Fruit fly (Drosophila melanogaster) whole organism, adult: ENCODE results near the gene CG14450.
"Not testable (repeated sequence)": the region's sequence is repeated elsewhere in the genome, so short reads cannot be mapped to it uniquely, and the experiment has no call there.

ENCODE experiments used
- CG11617 ChIP-seq: fragments of 200-800 bp; sonication (Bioruptor generic); optimal IDR thresholded peaks from 2 replicates; lab custom pipeline; 2017; ENCODE audit warnings: mild to moderate bottlenecking, missing biosample characterization, missing genetic modification reagents, missing genetic modification characterization
- CG12768 ChIP-seq: fragments of 200-800 bp; sonication (Bioruptor generic); optimal IDR thresholded peaks from 2 replicates; lab custom pipeline; 2017; ENCODE audit warnings: missing biosample characterization, missing genetic modification characterization, mild to moderate bottlenecking, moderate library complexity, missing genetic modification reagents
- CG14711 ChIP-seq: fragments of 200-800 bp; sonication (Bioruptor generic); optimal IDR thresholded peaks from 2 replicates; lab custom pipeline; 2018; ENCODE audit warnings: missing biosample characterization, mild to moderate bottlenecking, missing genetic modification characterization, moderate library complexity
- CG1620 ChIP-seq: fragments of 200-800 bp; sonication (Bioruptor generic); optimal IDR thresholded peaks from 2 replicates; lab custom pipeline; 2016; ENCODE audit warnings: missing biosample characterization, missing genetic modification characterization
- CG33017 ChIP-seq: fragments of 200-800 bp; sonication (Bioruptor generic); optimal IDR thresholded peaks from 2 replicates; lab custom pipeline; 2018; ENCODE audit warnings: missing biosample characterization, mild to moderate bottlenecking, missing genetic modification characterization, moderate library complexity
- CG5204 ChIP-seq: fragments of 200-800 bp; sonication (Bioruptor generic); optimal IDR thresholded peaks from 2 replicates; lab custom pipeline; 2016; ENCODE audit warnings: missing biosample characterization, missing genetic modification characterization
- CG7045 ChIP-seq: fragments of 200-800 bp; sonication (Bioruptor generic); optimal IDR thresholded peaks from 2 replicates; lab custom pipeline; 2017; ENCODE audit warnings: missing biosample characterization, mild to moderate bottlenecking, missing genetic modification characterization
- CG7101 ChIP-seq: fragments of 200-800 bp; sonication (Bioruptor generic); optimal IDR thresholded peaks from 2 replicates; lab custom pipeline; 2018; ENCODE audit warnings: missing biosample characterization, mild to moderate bottlenecking, missing genetic modification characterization, moderate library complexity
- Clk ChIP-seq: fragments of 200-800 bp; sonication (Bioruptor generic); optimal IDR thresholded peaks from 2 replicates; lab custom pipeline; 2017; ENCODE audit warnings: missing biosample characterization, missing genetic modification characterization
- Crg-1 ChIP-seq: fragments of 200-800 bp; sonication (Bioruptor generic); optimal IDR thresholded peaks from 2 replicates; lab custom pipeline; 2016; ENCODE audit warnings: missing biosample characterization, missing genetic modification characterization
- Hr96 ChIP-seq: fragments of 200-800 bp; sonication (Bioruptor generic); optimal IDR thresholded peaks from 2 replicates; lab custom pipeline; 2016; ENCODE audit warnings: missing biosample characterization, missing genetic modification characterization
- Mnt ChIP-seq: fragments of 200-800 bp; sonication (Bioruptor generic); optimal IDR thresholded peaks from 2 replicates; lab custom pipeline; 2016; ENCODE audit warnings: missing biosample characterization, mild to moderate bottlenecking, missing genetic modification characterization
- bab1 ChIP-seq: fragments of 200-800 bp; sonication (Bioruptor generic); optimal IDR thresholded peaks from 3 replicates; lab custom pipeline; 2019; ENCODE audit warnings: missing biosample characterization, mild to moderate bottlenecking, missing genetic modification characterization, moderate library complexity
- cic ChIP-seq: fragments of 200-800 bp; sonication (Bioruptor generic); optimal IDR thresholded peaks from 2 replicates; lab custom pipeline; 2017; ENCODE audit warnings: missing biosample characterization, mild to moderate bottlenecking, missing genetic modification characterization, moderate library complexity
- cnc ChIP-seq, 2 experiments: fragments of >200 bp; optimal IDR thresholded peaks; 2 replicates each; lab custom pipeline; 2017
- kay ChIP-seq: fragments of 200-800 bp; sonication (Bioruptor generic); peaks from one replicate; lab custom pipeline; 2016; ENCODE audit warnings: missing biosample characterization, missing genetic modification characterization, borderline replicate concordance
- ovo ChIP-seq: fragments of 200-800 bp; sonication (Bioruptor generic); optimal IDR thresholded peaks from 2 replicates; lab custom pipeline; 2016; ENCODE audit warnings: missing biosample characterization, missing genetic modification characterization
- pad ChIP-seq: fragments of 200-800 bp; sonication (Bioruptor generic); optimal IDR thresholded peaks from 3 replicates; lab custom pipeline; 2017; ENCODE audit warnings: missing biosample characterization, missing genetic modification characterization, mild to moderate bottlenecking, moderate library complexity, missing genetic modification reagents
- tj ChIP-seq: fragments of 200-800 bp; sonication (Bioruptor generic); optimal IDR thresholded peaks from 3 replicates; lab custom pipeline; 2017; ENCODE audit warnings: missing biosample characterization, mild to moderate bottlenecking, missing genetic modification characterization, moderate library complexity
- toe ChIP-seq: fragments of 200-800 bp; sonication (Bioruptor generic); optimal IDR thresholded peaks from 2 replicates; lab custom pipeline; 2016; ENCODE audit warnings: missing biosample characterization, missing genetic modification characterization

Gene CG14450

dm6 chr3L:22729466-22729865, 1.9 kb upstream of the CG14450 start, which contains the start of gene CG32454:
CG32454 (plus strand) TSS chr3L:22729766.
- TF ChIP-seq CG1620 (GFP tag; lab: Kevin White, UChicago) = no peak
- TF ChIP-seq kay (GFP tag; lab: Kevin White, UChicago) = peak; percentile 71

- TF ChIP-seq tj (GFP tag; lab: Kevin White, UChicago) (peak; percentile 78), cnc (optimal IDR thresholded peaks at IDR 0.05; lab: Kevin White, UChicago) (no peak)
These were observed 3.4 kb downstream of the CG14450 start for dm6 chr3L:22724046-22724771.

- TF ChIP-seq kay (GFP tag; lab: Kevin White, UChicago) (no peak), CG11617 (GFP tag; lab: Kevin White, UChicago) (no peak), CG12768 (GFP tag; lab: Kevin White, UChicago) (no peak), CG33017 (no peak), Clk (GFP tag; lab: Kevin White, UChicago) (no peak), pad (GFP tag; lab: Kevin White, UChicago) (no peak), CG5204 (GFP tag; lab: Kevin White, UChicago) (no peak), bab1 (GFP tag; lab: Kevin White, UChicago) (no peak), toe (GFP tag; lab: Kevin White, UChicago) (no peak), Hr96 (GFP tag; lab: Kevin White, UChicago) (no peak), cnc (optimal IDR thresholded peaks at IDR 0.05; lab: Kevin White, UChicago) (no peak), tj (GFP tag; lab: Kevin White, UChicago) (no peak), Crg-1 (GFP tag; lab: Kevin White, UChicago) (no peak), ovo (GFP tag; lab: Kevin White, UChicago) (no peak), CG14711 (tag; lab: Kevin White, UChicago) (no peak), Mnt (GFP tag; lab: Kevin White, UChicago) (no peak)
These were observed 5.6 kb downstream of the CG14450 start, which contains the start of gene CG14451 for dm6 chr3L:22721991-22722390. CG14451 (minus strand) TSS chr3L:22722091.

dm6 chr3L:22720694-22721270, 6.8 kb downstream of the CG14450 start, which contains the start of gene mael:
mael (plus strand) TSS chr3L:22721203.
- not testable (repeated sequence) for TF ChIP-seq Hr96, CG11617, Mnt (GFP tag; lab: Kevin White, UChicago)

dm6 chr3L:22717137-22717767, 10.3 kb downstream of the CG14450 start, which contains the start of the genes ArfGAP3 and CG32452:
ArfGAP3 (minus strand) TSS chr3L:22717577.
CG32452 (plus strand) TSS chr3L:22717728.
- TF ChIP-seq ovo (GFP tag; lab: Kevin White, UChicago) (peak; percentile 48), cic (GFP tag; lab: Kevin White, UChicago) (peak; percentile 23), cnc (optimal IDR thresholded peaks at IDR 0.05; lab: Kevin White, UChicago) (no peak), CG7101 (tag; lab: Kevin White, UChicago) (peak; percentile 62), kay (GFP tag; lab: Kevin White, UChicago) (no peak), CG33017 (peak; percentile 15), CG1620 (GFP tag; lab: Kevin White, UChicago) (peak; percentile 83), bab1 (GFP tag; lab: Kevin White, UChicago) (peak; percentile 78), Hr96 (GFP tag; lab: Kevin White, UChicago) (peak; percentile 46), tj (GFP tag; lab: Kevin White, UChicago) (peak; percentile 25), CG11617 (GFP tag; lab: Kevin White, UChicago) (peak; percentile 69), CG5204 (GFP tag; lab: Kevin White, UChicago) (peak; percentile 79), CG12768 (GFP tag; lab: Kevin White, UChicago) (peak; percentile 59), CG14711 (tag; lab: Kevin White, UChicago) (peak; percentile 66), Mnt (GFP tag; lab: Kevin White, UChicago) (peak; percentile 49), pad (GFP tag; lab: Kevin White, UChicago) (peak; percentile 48), toe (GFP tag; lab: Kevin White, UChicago) (peak; percentile 85), CG7045 (GFP tag; lab: Kevin White, UChicago) (peak; percentile 68), Clk (GFP tag; lab: Kevin White, UChicago) (peak; percentile 12), Crg-1 (GFP tag; lab: Kevin White, UChicago) (peak; percentile 57)

dm6 chr3L:22713605-22714004, 14.0 kb downstream of the CG14450 start:
- TF ChIP-seq Crg-1 (GFP tag; lab: Kevin White, UChicago) = no peak
- TF ChIP-seq toe (GFP tag; lab: Kevin White, UChicago) = no peak
- TF ChIP-seq Clk (GFP tag; lab: Kevin White, UChicago) = no peak
